Fruit fly (Drosophila melanogaster) whole organism, wandering third instar larva: ENCODE measurements around the gene CG33493.

Source experiments
- Abd-B ChIP-seq: fragments of >200 bp; optimal IDR thresholded peaks from 2 replicates; lab custom pipeline; 2017; ENCODE audit warnings: missing biosample characterization, missing genetic modification characterization
- CG9705 ChIP-seq: fragments of 200-800 bp; sonication (Bioruptor generic); optimal IDR thresholded peaks from 2 replicates; lab custom pipeline; 2018; ENCODE audit warnings: missing biosample characterization, mild to moderate bottlenecking, missing genetic modification characterization
- Dif ChIP-seq: fragments of 200-275, 200-300 bp; sonication (Bioruptor generic); optimal IDR thresholded peaks from 2 replicates; lab custom pipeline; 2018; ENCODE audit warnings: missing biosample characterization, missing genetic modification characterization; ENCODE audit not compliant: partially characterized antibody
- Myc ChIP-seq: fragments of >200 bp; optimal IDR thresholded peaks from 2 replicates; lab custom pipeline; 2017
- OdsH ChIP-seq: fragments of 200-800 bp; sonication (Bioruptor generic); optimal IDR thresholded peaks from 2 replicates; lab custom pipeline; 2016; ENCODE audit warnings: missing biosample characterization, mild to moderate bottlenecking, missing genetic modification characterization
- Vsx2 ChIP-seq: fragments of 200-300, 225-300 bp; sonication (Bioruptor generic); optimal IDR thresholded peaks from 2 replicates; lab custom pipeline; 2018; ENCODE audit warnings: missing biosample characterization, missing genetic modification characterization; ENCODE audit not compliant: partially characterized antibody
- ey ChIP-seq: fragments of 200-800 bp; sonication (Bioruptor generic); optimal IDR thresholded peaks from 2 replicates; lab custom pipeline; 2016; ENCODE audit warnings: missing biosample characterization, missing genetic modification characterization
- h ChIP-seq: fragments of 200-800 bp; sonication (Bioruptor generic); optimal IDR thresholded peaks from 3 replicates; lab custom pipeline; 2016; ENCODE audit warnings: missing biosample characterization, mild to moderate bottlenecking, missing genetic modification characterization
- sage ChIP-seq: fragments of 200-800 bp; sonication (Bioruptor generic); optimal IDR thresholded peaks from 2 replicates; lab custom pipeline; 2016; ENCODE audit warnings: missing biosample characterization, mild to moderate bottlenecking, missing genetic modification characterization

DNA sequence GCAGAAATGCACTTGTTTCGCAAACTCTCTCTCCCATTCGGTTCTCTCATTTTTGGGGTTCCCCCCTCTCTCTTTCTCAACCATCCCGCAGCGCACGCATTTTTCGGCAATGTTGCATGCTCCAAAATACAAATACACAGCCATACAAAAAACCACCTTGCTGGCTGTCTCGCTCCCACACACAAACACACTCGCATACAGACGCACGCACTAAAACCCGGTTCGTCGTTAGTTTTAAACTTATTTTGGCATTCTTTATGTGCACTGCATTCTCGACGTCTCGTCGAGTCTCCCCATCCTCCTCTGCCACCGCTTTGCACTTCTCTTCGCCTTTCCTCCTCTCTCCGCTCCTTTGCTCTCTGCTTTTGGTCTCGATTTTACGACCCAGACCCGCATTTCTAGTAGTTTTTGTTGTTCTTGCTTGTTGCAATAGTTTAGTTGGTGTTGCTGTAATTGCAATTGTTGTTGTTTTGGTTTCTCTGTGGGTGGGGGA, 26.4 kb downstream of the CG33493 start:
- TF ChIP-seq h (GFP tag; lab: Kevin White, UChicago) (no peak), OdsH (GFP tag; lab: Kevin White, UChicago) (no peak), Vsx2 (GFP tag; lab: Kevin White, UChicago) (no peak), Abd-B (GFP tag; lab: Kevin White, UChicago) (no peak), CG9705 (no peak), Dif (peak; percentile 68), ey (GFP tag; lab: Kevin White, UChicago) (no peak), Myc (lab: Kevin White, UChicago) (no peak), sage (GFP tag; lab: Kevin White, UChicago) (no peak)
